Fruit fly (Drosophila melanogaster): ENCODE data around the gene CG44362.

The CG44362 gene

DNA sequence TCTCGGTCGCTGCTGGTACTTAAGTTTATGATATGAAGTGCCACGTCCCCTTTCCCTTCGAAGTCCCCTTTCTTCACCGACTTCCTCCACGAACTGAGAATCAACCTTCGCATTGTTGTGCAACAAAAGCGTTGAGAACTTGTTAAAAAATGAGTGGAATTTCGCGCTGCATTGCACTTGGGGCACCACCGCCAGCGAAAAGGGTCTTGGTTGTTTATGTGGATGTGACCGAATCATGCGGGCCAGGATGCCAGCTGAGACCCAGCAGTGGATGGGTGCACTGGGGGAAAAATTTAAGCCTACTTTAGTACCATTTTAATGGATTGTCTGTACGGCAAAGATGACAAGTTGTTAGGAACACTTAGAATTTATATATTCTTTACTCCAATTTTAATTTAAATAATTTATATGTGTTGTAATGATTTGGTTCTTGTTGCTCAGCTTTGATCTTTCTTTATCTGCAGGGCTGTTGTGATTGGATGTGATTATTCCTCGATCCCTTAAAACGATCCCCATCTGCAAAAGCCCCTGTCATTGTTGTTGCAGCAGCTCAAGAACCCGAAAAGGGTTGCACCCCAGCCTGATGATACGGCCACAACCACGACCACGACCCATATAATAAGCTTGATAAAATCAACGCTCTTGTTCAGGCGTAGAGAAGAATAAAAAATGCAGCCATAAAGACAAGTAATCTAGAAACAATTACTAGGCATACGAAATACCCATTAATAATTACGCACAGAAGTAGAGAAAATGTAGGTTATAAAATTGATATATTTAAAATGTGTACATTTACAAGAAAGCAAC, 15.2 kb upstream of the CG44362 start (continued):
- TF ChIP-seq Sox15 (GFP tag; optimal IDR thresholded peaks at IDR 0.05) (peak; percentile 42), CG16779 (tag; optimal IDR thresholded peaks at IDR 0.05) (peak; percentile 2), CG8319 (GFP tag; optimal IDR thresholded peaks at IDR 0.05) (no peak), vri (GFP tag; optimal IDR thresholded peaks at IDR 0.05) (peak; percentile 43), spab (GFP tag; optimal IDR thresholded peaks at IDR 0.05) (peak; percentile 19), fd85E (GFP tag; optimal IDR thresholded peaks at IDR 0.05) (no peak), CG6276 (GFP tag; optimal IDR thresholded peaks at IDR 0.05) (no peak), dsx (GFP tag; optimal IDR thresholded peaks at IDR 0.05; ENCODE audit: poor library complexity, severe bottlenecking) (peak; percentile 62), Ets96B (tag; optimal IDR thresholded peaks at IDR 0.05) (peak; percentile 30), CG32006 (GFP tag; optimal IDR thresholded peaks at IDR 0.05) (no peak), CG7368 (GFP tag; optimal IDR thresholded peaks at IDR 0.05) (no peak), Gug (GFP tag; IDR thresholded peaks at IDR 0.05) (no peak), CG6854 (GFP tag; optimal IDR thresholded peaks at IDR 0.05) (peak; percentile 28), achi (GFP tag; optimal IDR thresholded peaks at IDR 0.05) (peak; percentile 23), CG9139 (GFP tag; optimal IDR thresholded peaks at IDR 0.05) (peak; percentile 20), Hr38 (GFP tag; optimal IDR thresholded peaks at IDR 0.05) (no peak), CG3032 (tag; optimal IDR thresholded peaks at IDR 0.05) (peak; percentile 12), Blimp-1 (GFP tag; optimal IDR thresholded peaks at IDR 0.05) (no peak), pdm3 (GFP tag; optimal IDR thresholded peaks at IDR 0.05) (peak; percentile 4), CG11294 (GFP tag; IDR thresholded peaks at IDR 0.05) (no peak), CG8632 (GFP tag; optimal IDR thresholded peaks at IDR 0.05) (no peak), Eip78C (GFP tag) (peak; percentile 91), Met (GFP tag; optimal IDR thresholded peaks at IDR 0.05) (peak; percentile 56), CG31627 (GFP tag; optimal IDR thresholded peaks at IDR 0.05) (peak; percentile 49), CG6792 (GFP tag; optimal IDR thresholded peaks at IDR 0.05) (peak; percentile 49), net (GFP tag; optimal IDR thresholded peaks at IDR 0.05) (peak; percentile 15), Sox14 (GFP tag; optimal IDR thresholded peaks at IDR 0.05) (peak; percentile 26), acj6 (GFP tag; optimal IDR thresholded peaks at IDR 0.05) (peak; percentile 56)

DNA sequence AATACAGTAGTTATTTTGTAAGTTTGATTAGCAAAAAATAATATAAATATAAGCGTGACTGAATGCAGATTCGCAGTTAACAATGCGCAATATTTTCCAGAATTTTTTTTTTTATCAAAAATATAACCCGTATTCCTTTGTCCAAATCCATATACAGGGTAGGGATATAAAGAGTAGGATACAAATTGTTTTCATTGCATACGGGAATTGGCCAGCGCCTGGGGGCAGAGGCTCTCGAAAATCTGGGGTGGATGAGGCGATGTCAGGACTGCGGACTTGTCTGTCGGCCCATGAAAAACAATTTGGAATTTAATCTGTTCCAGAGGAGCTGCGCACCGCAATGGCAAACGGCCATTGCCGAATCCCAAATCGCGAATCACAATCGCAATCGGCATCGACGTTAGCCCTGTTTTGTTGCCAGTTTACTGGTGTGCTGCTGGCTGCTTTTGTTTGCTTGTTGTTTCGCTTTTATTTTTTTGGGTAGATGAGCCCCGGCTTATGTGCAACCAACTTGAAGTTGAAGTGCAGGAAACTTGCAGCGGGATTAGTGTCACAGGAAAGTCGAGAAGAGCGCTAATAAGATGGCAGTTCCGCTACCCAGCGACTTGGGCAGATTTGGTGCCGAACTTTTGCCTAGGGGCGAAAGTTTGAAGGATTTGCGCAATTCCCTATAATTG, 14.5 kb upstream of the CG44362 start:
- no peak for TF ChIP-seq fd85E (GFP tag; optimal IDR thresholded peaks at IDR 0.05)
- peak; percentile 40 for TF ChIP-seq Sox102F (GFP tag; optimal IDR thresholded peaks at IDR 0.05)
- TF ChIP-seq CG11902 (GFP tag; optimal IDR thresholded peaks at IDR 0.05): no peak
- TF ChIP-seq Gug (GFP tag; IDR thresholded peaks at IDR 0.05): no peak
- TF ChIP-seq dsx (GFP tag; optimal IDR thresholded peaks at IDR 0.05; ENCODE audit: poor library complexity, severe bottlenecking): peak; percentile 57
- no peak for TF ChIP-seq CG7368 (GFP tag; optimal IDR thresholded peaks at IDR 0.05)
- TF ChIP-seq net (GFP tag; optimal IDR thresholded peaks at IDR 0.05): no peak
- TF ChIP-seq CG1621 (tag; optimal IDR thresholded peaks at IDR 0.05): peak; percentile 32
- TF ChIP-seq CG6854 (GFP tag; optimal IDR thresholded peaks at IDR 0.05): no peak
- peak; percentile 77 for TF ChIP-seq svp (GFP tag)
- TF ChIP-seq Hr4 (GFP tag; optimal IDR thresholded peaks at IDR 0.05): no peak
- peak; percentile 13 for TF ChIP-seq pdm3 (GFP tag; optimal IDR thresholded peaks at IDR 0.05)
- peak; percentile 64 for TF ChIP-seq CG10669 (GFP tag; optimal IDR thresholded peaks at IDR 0.05)
- peak; percentile 11 for TF ChIP-seq achi (GFP tag; optimal IDR thresholded peaks at IDR 0.05)
- TF ChIP-seq dac (GFP tag; optimal IDR thresholded peaks at IDR 0.05): no peak
- TF ChIP-seq CG34406 (GFP tag; optimal IDR thresholded peaks at IDR 0.05): peak; percentile 15
- no peak for TF ChIP-seq lz (GFP tag; optimal IDR thresholded peaks at IDR 0.05)
- peak; percentile 3 for TF ChIP-seq cyc (GFP tag; optimal IDR thresholded peaks at IDR 0.05)
- peak; percentile 14 for TF ChIP-seq Smox (GFP tag; optimal IDR thresholded peaks at IDR 0.05)
- no peak for TF ChIP-seq Lpt (GFP tag; optimal IDR thresholded peaks at IDR 0.05)
- no peak for TF ChIP-seq CG9139 (GFP tag; optimal IDR thresholded peaks at IDR 0.05)
- no peak for TF ChIP-seq CG6792 (GFP tag; optimal IDR thresholded peaks at IDR 0.05)
- no peak for TF ChIP-seq CG6163 (GFP tag; IDR thresholded peaks at IDR 0.05)
- TF ChIP-seq CG3032 (tag; optimal IDR thresholded peaks at IDR 0.05): peak; percentile 55
- peak; percentile 58 for TF ChIP-seq Ets96B (tag; optimal IDR thresholded peaks at IDR 0.05)
- peak; percentile 67 for TF ChIP-seq Eip78C (GFP tag)
- no peak for TF ChIP-seq CG4318 (GFP tag; optimal IDR thresholded peaks at IDR 0.05)
- no peak for TF ChIP-seq CG11762 (GFP tag; optimal IDR thresholded peaks at IDR 0.05; ENCODE audit: insufficient read depth)
- TF ChIP-seq CG10631 (GFP tag; optimal IDR thresholded peaks at IDR 0.05): peak; percentile 23
- TF ChIP-seq CG6808 (GFP tag; optimal IDR thresholded peaks at IDR 0.05): peak; percentile 46
- TF ChIP-seq CG31627 (GFP tag; optimal IDR thresholded peaks at IDR 0.05): peak; percentile 14
- TF ChIP-seq Sox14 (GFP tag; optimal IDR thresholded peaks at IDR 0.05): peak; percentile 45
- no peak for TF ChIP-seq CG6276 (GFP tag; optimal IDR thresholded peaks at IDR 0.05)
- TF ChIP-seq CG11294 (GFP tag; IDR thresholded peaks at IDR 0.05): no peak
- TF ChIP-seq CG8119 (GFP tag; IDR thresholded peaks at IDR 0.05): no peak
